Worm (Caenorhabditis elegans): ENCODE data around the gene C23G10.2.

Gene C23G10.2

ce11 chrIII:6173020-6173597 lies 34.8 kb upstream of the C23G10.2 start, which contains the start of the genes abcf-3 and F42A10.5:
TSS of gene abcf-3 (plus strand) at chrIII:6173403.
TSS of gene F42A10.5 (minus strand) at chrIII:6173477.
- TF ChIP-seq nfya-1 (tag; optimal IDR thresholded peaks at IDR 0.05) (peak; percentile 32), elt-2 (tag; optimal IDR thresholded peaks at IDR 0.05) (peak; percentile 18), ztf-16 (tag; optimal IDR thresholded peaks at IDR 0.05) (no peak)

- TF ChIP-seq pax-1 (tag; optimal IDR thresholded peaks at IDR 0.05), result no peak
- no peak for TF ChIP-seq fkh-6 (tag; optimal IDR thresholded peaks at IDR 0.05)
- TF ChIP-seq nfya-1 (tag; optimal IDR thresholded peaks at IDR 0.05), result no peak
- TF ChIP-seq C38D4.7 (GFP tag; optimal IDR thresholded peaks at IDR 0.05), result no peak
- no peak for TF ChIP-seq nhr-232 (tag; optimal IDR thresholded peaks at IDR 0.05)
- TF ChIP-seq C08G9.2 (tag; optimal IDR thresholded peaks at IDR 0.05), result no peak
- no peak for TF ChIP-seq ref-2 (tag; optimal IDR thresholded peaks at IDR 0.05)
- TF ChIP-seq ceh-14 (tag; optimal IDR thresholded peaks at IDR 0.05), result no peak
- TF ChIP-seq ceh-45 (GFP tag; IDR thresholded peaks at IDR 0.05), result no peak
- TF ChIP-seq pha-2 (tag; optimal IDR thresholded peaks at IDR 0.05), result no peak
- no peak for TF ChIP-seq fkh-10 (GFP tag; optimal IDR thresholded peaks at IDR 0.05)
These were observed 31.7 kb upstream of the C23G10.2 start for ce11 chrIII:6176172-6176571.

- TF ChIP-seq hlh-8 (tag; optimal IDR thresholded peaks at IDR 0.05) (no peak), elt-4 (tag; optimal IDR thresholded peaks at IDR 0.05) (no peak), fkh-6 (tag; optimal IDR thresholded peaks at IDR 0.05) (no peak), nfya-1 (tag; optimal IDR thresholded peaks at IDR 0.05) (no peak), ceh-31 (tag; optimal IDR thresholded peaks at IDR 0.05) (no peak), syd-9 (tag; optimal IDR thresholded peaks at IDR 0.05) (no peak), nhr-11 (tag; optimal IDR thresholded peaks at IDR 0.05) (no peak), Y22D7AL.16 (tag; optimal IDR thresholded peaks at IDR 0.05) (no peak), ahr-1 (tag; optimal IDR thresholded peaks at IDR 0.05) (no peak), ets-4 (tag; optimal IDR thresholded peaks at IDR 0.05) (no peak), pat-9 (tag; optimal IDR thresholded peaks at IDR 0.05) (no peak), gmeb-2 (tag; optimal IDR thresholded peaks at IDR 0.05) (no peak), ceh-18 (tag; optimal IDR thresholded peaks at IDR 0.05) (no peak), C38D4.7 (GFP tag; optimal IDR thresholded peaks at IDR 0.05) (no peak), F13H6.1 (tag; optimal IDR thresholded peaks at IDR 0.05) (no peak)
These were observed 31.1 kb upstream of the C23G10.2 start, which contains the start of gene F42A10.6 for ce11 chrIII:6176761-6177160. TSS of gene F42A10.6 (minus strand) at chrIII:6176861.

ce11 chrIII:6177631-6178030 lies 30.2 kb upstream of the C23G10.2 start:
- no peak for TF ChIP-seq fax-1 (tag; optimal IDR thresholded peaks at IDR 0.05)
- no peak for TF ChIP-seq gmeb-2 (tag; optimal IDR thresholded peaks at IDR 0.05)
- TF ChIP-seq rnt-1 (tag; optimal IDR thresholded peaks at IDR 0.05), result no peak
- no peak for TF ChIP-seq ceh-45 (GFP tag; IDR thresholded peaks at IDR 0.05)

- TF ChIP-seq odd-2 (tag; optimal IDR thresholded peaks at IDR 0.05) (no peak), C38D4.7 (GFP tag; optimal IDR thresholded peaks at IDR 0.05) (no peak), pros-1 (tag; optimal IDR thresholded peaks at IDR 0.05) (no peak), ceh-14 (tag; optimal IDR thresholded peaks at IDR 0.05) (no peak)
These were observed 29.3 kb upstream of the C23G10.2 start, which contains the start of gene F42A10.7 for ce11 chrIII:6178586-6178985. TSS of gene F42A10.7 (minus strand) at chrIII:6178686.

- no peak for TF ChIP-seq ztf-16 (tag; optimal IDR thresholded peaks at IDR 0.05)
- TF ChIP-seq ceh-14 (tag; optimal IDR thresholded peaks at IDR 0.05), result no peak
- TF ChIP-seq ceh-34 (tag; optimal IDR thresholded peaks at IDR 0.05), result no peak
- TF ChIP-seq ceh-24 (tag; optimal IDR thresholded peaks at IDR 0.05), result no peak
- no peak for TF ChIP-seq mec-3 (tag; optimal IDR thresholded peaks at IDR 0.05; ENCODE audit: borderline replicate concordance)
- TF ChIP-seq pqm-1 (tag; optimal IDR thresholded peaks at IDR 0.05), result no peak
- no peak for TF ChIP-seq hlh-8 (tag; optimal IDR thresholded peaks at IDR 0.05)
- TF ChIP-seq ceh-6 (GFP tag; optimal IDR thresholded peaks at IDR 0.05), result no peak
- no peak for TF ChIP-seq tbx-7 (tag; optimal IDR thresholded peaks at IDR 0.05)
These were observed 28.8 kb upstream of the C23G10.2 start for ce11 chrIII:6179062-6179461.

Measured in whole organism, late embryonic.